Worm (Caenorhabditis elegans) whole organism, late embryonic: ENCODE measurements around the gene slcr-46.2.

Experiments used
- ceh-24 ChIP-seq: sonication (generic microtip); optimal IDR thresholded peaks from 2 replicates; lab custom pipeline; 2016; ENCODE audit warnings: mild to moderate bottlenecking, missing genetic modification characterization, missing compliant biosample characterization
- pha-4 ChIP-seq: fragments of 150-350 bp; optimal IDR thresholded peaks from 2 replicates; lab custom pipeline; 2018; ENCODE audit warnings: missing biosample characterization, missing genetic modification reagents, missing genetic modification characterization

ce11 chrV:19355219-19355618 lies 34.7 kb downstream of the slcr-46.2 start:
- TF ChIP-seq ceh-24 (no peak), pha-4 (tag; lab: Kevin White, UChicago) (no peak)
